Worm (Caenorhabditis elegans): Measurements from ENCODE around the gene rsp-1.
A peak's percentile ranks its signal among the peaks of the same experiment; 100 is the strongest.

Gene rsp-1

DNA sequence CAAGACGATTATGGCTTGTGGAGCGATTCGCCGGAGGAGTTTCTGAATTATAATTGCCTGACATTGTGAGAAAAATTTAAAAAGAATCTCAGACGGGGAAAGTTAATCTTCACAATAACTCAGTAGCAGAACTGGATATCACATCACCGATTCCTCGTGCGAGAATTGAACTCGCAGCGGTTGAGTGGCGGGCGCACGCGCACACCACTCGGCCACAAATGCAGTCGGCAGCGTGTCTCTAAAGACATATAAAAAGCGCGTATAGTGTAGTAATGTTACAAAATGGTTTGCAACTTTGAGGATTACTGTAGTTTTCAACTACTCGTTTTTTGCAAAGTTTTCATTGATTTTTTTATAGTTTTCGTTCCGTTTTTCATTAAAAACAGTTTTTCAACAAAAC, 31.4 kb downstream of the rsp-1 start (continued):
- TF ChIP-seq lin-39 (tag; optimal IDR thresholded peaks at IDR 0.05): peak; percentile 81
- TF ChIP-seq jun-1 (tag; optimal IDR thresholded peaks at IDR 0.05): peak; percentile 9
- no peak for TF ChIP-seq eor-1 (tag; optimal IDR thresholded peaks at IDR 0.05)

DNA sequence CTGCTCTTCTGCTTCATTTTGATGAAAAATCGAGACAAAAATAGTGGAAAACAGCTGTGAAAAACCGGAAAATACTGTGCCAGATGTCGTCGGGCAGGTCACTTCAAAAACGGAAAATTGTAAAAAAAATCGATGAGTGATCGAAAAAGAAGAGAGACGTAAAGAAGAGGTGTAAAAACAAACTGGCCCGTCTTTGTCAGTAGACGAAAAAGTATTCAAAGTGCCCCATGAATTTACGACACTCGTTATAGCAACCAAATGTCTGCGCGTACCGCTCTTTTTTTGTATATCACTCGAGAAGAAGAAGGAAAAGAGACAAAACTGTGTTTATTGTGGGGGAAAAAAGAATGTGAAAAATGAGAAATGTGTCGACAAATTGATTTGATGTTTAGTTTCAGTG, 32.0 kb downstream of the rsp-1 start, which contains the start of gene twk-5:
twk-5 (minus strand) TSS at position 101 of the 400 bp plus-strand sequence.
- TF ChIP-seq ama-1 (optimal IDR thresholded peaks at IDR 0.05) (peak; percentile 39), ceh-28 (tag; optimal IDR thresholded peaks at IDR 0.05) (no peak)

DNA sequence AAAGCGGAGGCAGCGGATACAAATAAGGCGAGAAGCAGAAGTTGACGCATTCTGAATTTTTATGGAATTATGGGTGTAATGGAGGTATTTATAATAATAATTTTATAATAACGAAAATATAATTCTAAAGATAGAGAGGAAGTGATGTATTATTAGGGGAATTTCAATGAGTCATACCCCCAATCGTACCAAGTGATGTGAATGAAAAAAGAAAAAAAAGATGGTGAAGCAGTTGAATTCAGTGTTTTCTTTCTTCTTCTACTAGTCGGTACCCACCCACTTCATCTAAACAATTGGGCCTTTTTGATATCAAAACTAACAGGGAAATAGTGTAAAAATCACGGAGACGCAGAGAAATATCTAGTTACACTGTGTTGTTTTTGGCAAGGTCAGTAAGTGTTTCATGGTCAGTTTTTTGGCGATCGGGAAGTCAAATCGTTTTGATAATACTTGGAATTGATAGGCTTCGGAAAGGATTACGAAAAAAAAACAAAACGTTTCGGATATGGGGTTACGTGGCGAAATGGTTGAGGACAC, 33.6 kb downstream of the rsp-1 start, which contains the start of gene ttr-18:
ttr-18 (minus strand) TSS at position 51 of the 537 bp plus-strand sequence.
- no peak for TF ChIP-seq nhr-28 (tag; optimal IDR thresholded peaks at IDR 0.05)
- no peak for TF ChIP-seq elt-2 (tag; optimal IDR thresholded peaks at IDR 0.05)
- no peak for TF ChIP-seq lsy-12 (tag; optimal IDR thresholded peaks at IDR 0.05)
- TF ChIP-seq egl-27 (tag; optimal IDR thresholded peaks at IDR 0.05): peak; percentile 12
- no peak for TF ChIP-seq pha-4 (tag; optimal IDR thresholded peaks at IDR 0.05)
- no peak for TF ChIP-seq egl-5 (tag; optimal IDR thresholded peaks at IDR 0.05)
- no peak for TF ChIP-seq nhr-77 (tag; optimal IDR thresholded peaks at IDR 0.05)
- TF ChIP-seq jun-1 (tag; optimal IDR thresholded peaks at IDR 0.05): no peak
- peak; percentile 37 for TF ChIP-seq nhr-25 (tag; optimal IDR thresholded peaks at IDR 0.05)
- TF ChIP-seq nhr-237 (tag; optimal IDR thresholded peaks at IDR 0.05): no peak
- no peak for TF ChIP-seq hmg-11 (tag; optimal IDR thresholded peaks at IDR 0.05)
- TF ChIP-seq nhr-23 (tag; optimal IDR thresholded peaks at IDR 0.05): peak; percentile 4

DNA sequence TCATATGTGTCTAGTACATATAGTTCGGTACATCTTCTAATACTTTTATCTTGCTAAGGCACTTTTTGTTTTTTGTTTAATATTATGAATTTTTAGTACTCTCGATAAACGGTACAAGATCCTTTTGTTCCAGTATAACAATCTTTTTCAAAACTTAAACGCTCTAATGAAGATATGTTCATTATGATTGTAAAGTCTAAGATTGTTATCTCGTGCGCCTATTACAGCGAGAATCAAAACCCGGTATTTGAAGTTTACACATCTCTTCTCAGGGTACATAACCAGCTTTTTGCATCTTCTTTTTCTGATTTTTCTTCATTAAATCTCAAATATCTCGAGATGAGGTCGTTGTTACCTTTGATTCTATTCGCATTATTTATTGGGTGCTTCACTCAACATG, 34.8 kb downstream of the rsp-1 start, which contains the start of gene B0334.13:
B0334.13 (plus strand) TSS at position 301 of the 400 bp plus-strand sequence.
- TF ChIP-seq eor-1 (tag; optimal IDR thresholded peaks at IDR 0.05) (no peak), tbx-2 (tag; optimal IDR thresholded peaks at IDR 0.05) (no peak), nhr-25 (tag; optimal IDR thresholded peaks at IDR 0.05) (peak; percentile 43), elt-1 (tag; optimal IDR thresholded peaks at IDR 0.05) (peak; percentile 13)

DNA sequence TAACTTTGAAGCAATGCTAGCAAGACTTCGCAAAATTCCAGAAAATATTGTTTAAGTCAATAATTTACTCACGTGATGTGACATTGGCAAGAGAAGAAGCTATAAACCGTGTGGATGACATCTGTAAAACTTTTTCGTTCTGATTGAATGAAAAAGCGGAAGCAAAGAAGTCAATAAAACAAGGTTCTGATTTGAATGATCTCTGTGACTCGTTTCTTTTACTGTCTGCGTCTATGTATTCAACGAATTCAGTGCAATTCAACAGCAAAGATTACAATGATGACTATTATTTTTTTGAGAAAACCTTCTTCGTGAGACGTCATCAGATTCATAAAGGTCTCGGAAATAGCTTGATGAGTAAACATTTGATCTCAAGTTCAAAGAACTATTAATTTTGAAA, 39.7 kb downstream of the rsp-1 start, which contains the start of gene hacl-1:
hacl-1 (minus strand) TSS at position 121 of the 400 bp plus-strand sequence.
- TF ChIP-seq pqm-1 (tag; optimal IDR thresholded peaks at IDR 0.05): peak; percentile 62
- no peak for TF ChIP-seq fos-1 (tag; optimal IDR thresholded peaks at IDR 0.05)
- TF ChIP-seq nhr-23 (tag; optimal IDR thresholded peaks at IDR 0.05): peak; percentile 38
- TF ChIP-seq nhr-67 (tag; optimal IDR thresholded peaks at IDR 0.05): no peak
- peak; percentile 1 for TF ChIP-seq nfya-1 (tag; optimal IDR thresholded peaks at IDR 0.05; ENCODE audit: insufficient read depth)
- peak; percentile 9 for TF ChIP-seq ceh-28 (tag; optimal IDR thresholded peaks at IDR 0.05)
- peak; percentile 7 for TF ChIP-seq lsy-12 (tag; optimal IDR thresholded peaks at IDR 0.05)
- TF ChIP-seq nhr-25 (tag; optimal IDR thresholded peaks at IDR 0.05): peak; percentile 87
- TF ChIP-seq jun-1 (tag; optimal IDR thresholded peaks at IDR 0.05): peak; percentile 4

DNA sequence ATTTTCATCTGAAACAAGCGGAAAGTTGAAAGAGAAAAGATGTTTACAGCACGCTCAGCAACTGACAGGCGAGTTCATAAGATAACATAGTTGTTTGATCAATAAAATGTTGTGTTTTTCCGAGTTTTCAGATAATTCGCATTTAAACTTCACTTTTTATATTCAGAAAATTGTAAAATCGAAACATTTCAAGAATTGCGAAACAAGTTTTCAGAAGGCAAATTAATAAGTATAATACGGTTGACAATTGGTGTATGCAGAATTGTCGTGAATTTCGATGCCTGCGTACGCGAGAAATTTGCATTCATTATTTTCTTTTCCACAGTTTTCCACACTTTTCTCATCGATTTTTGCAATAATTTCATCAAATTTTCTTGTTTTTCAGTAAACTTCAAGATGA, 42.1 kb downstream of the rsp-1 start, which contains the start of the genes ooc-3 and B0334.4:
ooc-3 (minus strand) TSS at position 15 of the 400 bp plus-strand sequence.
B0334.4 (plus strand) TSS at position 386 of the 400 bp plus-strand sequence.
- TF ChIP-seq nfya-1 (tag; optimal IDR thresholded peaks at IDR 0.05; ENCODE audit: insufficient read depth) (peak; percentile 72), egl-5 (tag; optimal IDR thresholded peaks at IDR 0.05) (peak; percentile 11), skn-1 (tag; optimal IDR thresholded peaks at IDR 0.05) (peak; percentile 56), pha-4 (tag; optimal IDR thresholded peaks at IDR 0.05) (peak; percentile 70), snpc-4 (tag; optimal IDR thresholded peaks at IDR 0.05) (no peak)

- no peak for TF ChIP-seq nhr-237 (tag; optimal IDR thresholded peaks at IDR 0.05)
- no peak for TF ChIP-seq ceh-9 (tag; optimal IDR thresholded peaks at IDR 0.05)
- no peak for TF ChIP-seq nhr-12 (tag; optimal IDR thresholded peaks at IDR 0.05)
- TF ChIP-seq eor-1 (tag; optimal IDR thresholded peaks at IDR 0.05): no peak
- no peak for TF ChIP-seq pqm-1 (tag; optimal IDR thresholded peaks at IDR 0.05)
- TF ChIP-seq lsy-12 (tag; optimal IDR thresholded peaks at IDR 0.05): no peak
- TF ChIP-seq daf-12 (tag; optimal IDR thresholded peaks at IDR 0.05): no peak
- TF ChIP-seq fos-1 (tag; optimal IDR thresholded peaks at IDR 0.05): no peak
- TF ChIP-seq skn-1 (tag; optimal IDR thresholded peaks at IDR 0.05): no peak
- no peak for TF ChIP-seq pha-4 (tag; optimal IDR thresholded peaks at IDR 0.05)
- TF ChIP-seq snpc-4 (tag; optimal IDR thresholded peaks at IDR 0.05): no peak
- no peak for TF ChIP-seq egl-27 (tag; optimal IDR thresholded peaks at IDR 0.05)
- no peak for TF ChIP-seq ztf-11 (tag; optimal IDR thresholded peaks at IDR 0.05)
- no peak for TF ChIP-seq lin-39 (tag; optimal IDR thresholded peaks at IDR 0.05)
- no peak for TF ChIP-seq elt-3 (tag; optimal IDR thresholded peaks at IDR 0.05)
- no peak for TF ChIP-seq nhr-23 (tag; optimal IDR thresholded peaks at IDR 0.05)
- no peak for TF ChIP-seq nhr-25 (tag; optimal IDR thresholded peaks at IDR 0.05)
- TF ChIP-seq nhr-67 (tag; optimal IDR thresholded peaks at IDR 0.05): no peak
- no peak for TF ChIP-seq tbx-2 (tag; optimal IDR thresholded peaks at IDR 0.05)
- no peak for TF ChIP-seq mdl-1 (tag; optimal IDR thresholded peaks at IDR 0.05)
Measured at ce11 chrII:11495806-11496205, 42.6 kb downstream of the rsp-1 start.

Data from whole organism, L3 larva.